Worm (Caenorhabditis elegans): Measurements from ENCODE around the gene srbc-43.

srbc-43 gene

ce11 chrV:12759660-12760059, 30.7 kb downstream of the srbc-43 start, which contains the start of gene papl-1:
papl-1 (minus strand) TSS chrV:12759760.
- TF ChIP-seq egl-5 (tag; optimal IDR thresholded peaks at IDR 0.05): no peak
- TF ChIP-seq fos-1 (tag; optimal IDR thresholded peaks at IDR 0.05): no peak
- TF ChIP-seq lin-39 (tag; optimal IDR thresholded peaks at IDR 0.05): no peak
- TF ChIP-seq nhr-76 (tag; optimal IDR thresholded peaks at IDR 0.05): no peak
- no peak for TF ChIP-seq hmg-11 (tag; optimal IDR thresholded peaks at IDR 0.05)
- no peak for TF ChIP-seq pha-4 (tag; optimal IDR thresholded peaks at IDR 0.05)
- TF ChIP-seq nhr-28 (tag; optimal IDR thresholded peaks at IDR 0.05): no peak
- TF ChIP-seq jun-1 (tag; optimal IDR thresholded peaks at IDR 0.05): no peak
- TF ChIP-seq unc-62 (GFP tag; optimal IDR thresholded peaks at IDR 0.05): no peak
- no peak for TF ChIP-seq ceh-16 (tag; optimal IDR thresholded peaks at IDR 0.05)
- no peak for TF ChIP-seq elt-1 (tag; optimal IDR thresholded peaks at IDR 0.05)

ce11 chrV:12754839-12755238, 35.5 kb downstream of the srbc-43 start, which contains the start of gene gpa-13:
gpa-13 (minus strand) TSS chrV:12754939.
- TF ChIP-seq unc-62 (GFP tag; optimal IDR thresholded peaks at IDR 0.05) (no peak), ceh-28 (tag; optimal IDR thresholded peaks at IDR 0.05) (no peak), nhr-76 (tag; optimal IDR thresholded peaks at IDR 0.05) (no peak), pha-4 (tag; optimal IDR thresholded peaks at IDR 0.05) (no peak), fkh-10 (GFP tag; optimal IDR thresholded peaks at IDR 0.05) (no peak), lin-15B (tag; optimal IDR thresholded peaks at IDR 0.05) (no peak), pqm-1 (tag; optimal IDR thresholded peaks at IDR 0.05) (no peak), elt-3 (tag; optimal IDR thresholded peaks at IDR 0.05) (no peak), skn-1 (tag; optimal IDR thresholded peaks at IDR 0.05) (no peak), jun-1 (tag; optimal IDR thresholded peaks at IDR 0.05) (no peak), ceh-9 (tag; optimal IDR thresholded peaks at IDR 0.05) (no peak), nhr-23 (tag; optimal IDR thresholded peaks at IDR 0.05) (no peak), nhr-43 (tag; optimal IDR thresholded peaks at IDR 0.05; ENCODE audit: poor library complexity, severe bottlenecking) (no peak), R02D3.7 (tag; optimal IDR thresholded peaks at IDR 0.05) (no peak), zag-1 (tag; optimal IDR thresholded peaks at IDR 0.05) (no peak), lin-39 (tag; optimal IDR thresholded peaks at IDR 0.05) (no peak)

- TF ChIP-seq nhr-237 (tag; optimal IDR thresholded peaks at IDR 0.05): no peak
- no peak for TF ChIP-seq elt-1 (tag; optimal IDR thresholded peaks at IDR 0.05)
- no peak for TF ChIP-seq ceh-82 (tag; optimal IDR thresholded peaks at IDR 0.05)
- no peak for TF ChIP-seq elt-2 (tag; optimal IDR thresholded peaks at IDR 0.05)
- no peak for TF ChIP-seq nfya-1 (tag; optimal IDR thresholded peaks at IDR 0.05; ENCODE audit: insufficient read depth)
- no peak for TF ChIP-seq tbx-2 (tag; optimal IDR thresholded peaks at IDR 0.05)
Measured at ce11 chrV:12752407-12752806, 37.9 kb downstream of the srbc-43 start, which contains the start of gene C15C8.8. C15C8.8 (minus strand) TSS chrV:12752507.

ce11 chrV:12751495-12752050, 38.7 kb downstream of the srbc-43 start, which contains the start of gene C15C8.6:
C15C8.6 (minus strand) TSS chrV:12751545.
- TF ChIP-seq ZK546.5 (tag; optimal IDR thresholded peaks at IDR 0.05) (no peak), snpc-4 (tag; optimal IDR thresholded peaks at IDR 0.05) (no peak), eor-1 (tag; optimal IDR thresholded peaks at IDR 0.05) (no peak), lsy-12 (tag; optimal IDR thresholded peaks at IDR 0.05) (no peak), nhr-43 (tag; optimal IDR thresholded peaks at IDR 0.05; ENCODE audit: poor library complexity, severe bottlenecking) (no peak), elt-2 (tag; optimal IDR thresholded peaks at IDR 0.05) (no peak), nhr-12 (tag; optimal IDR thresholded peaks at IDR 0.05) (no peak), skn-1 (tag; optimal IDR thresholded peaks at IDR 0.05) (no peak), sea-2 (GFP tag; optimal IDR thresholded peaks at IDR 0.05) (no peak), egl-27 (tag; optimal IDR thresholded peaks at IDR 0.05) (no peak), elt-1 (tag; optimal IDR thresholded peaks at IDR 0.05) (no peak), tbx-2 (tag; optimal IDR thresholded peaks at IDR 0.05) (no peak), mdl-1 (tag; optimal IDR thresholded peaks at IDR 0.05) (no peak), pqm-1 (tag; optimal IDR thresholded peaks at IDR 0.05) (no peak), fkh-2 (tag; optimal IDR thresholded peaks at IDR 0.05) (no peak)
